Fruit fly (Drosophila melanogaster) whole organism, prepupa: ENCODE results near the gene GatB.

Experiments used
- CG15336 ChIP-seq: fragments of 200-800 bp; sonication (Bioruptor generic); IDR thresholded peaks from 2 replicates; pipeline ENCODE4 v1.3.6; 2022; ENCODE audit warnings: missing biosample characterization, missing genetic modification characterization
- CG4318 ChIP-seq: fragments of 200-800 bp; sonication (Bioruptor generic); optimal IDR thresholded peaks from 3 replicates; lab custom pipeline; 2017; ENCODE audit warnings: missing biosample characterization, mild to moderate bottlenecking, missing genetic modification characterization
- Eip75B ChIP-seq: fragments of 200-800 bp; sonication (Bioruptor generic); optimal IDR thresholded peaks from 3 replicates; lab custom pipeline; 2016; ENCODE audit warnings: missing biosample characterization, missing genetic modification characterization
- Hr39 ChIP-seq: fragments of 200-800 bp; sonication (Bioruptor generic); optimal IDR thresholded peaks from 2 replicates; lab custom pipeline; 2016; ENCODE audit warnings: missing biosample characterization, missing genetic modification characterization

dm6 chr3R:24122369-24122768, 7.7 kb downstream of the GatB start:
- TF ChIP-seq Hr39 (GFP tag; lab: Kevin White, UChicago) (no peak), CG4318 (GFP tag; lab: Kevin White, UChicago) (no peak), CG15336 (GFP tag; lab: Robert Waterston, UW) (no peak), Eip75B (no peak)
